Fruit fly (Drosophila melanogaster): ENCODE data around the gene eEF1gamma.

dm6 chr3R:29216484-29216863, 3.5 kb upstream of the eEF1gamma start:
- TF ChIP-seq Myc (optimal IDR thresholded peaks at IDR 0.05) (no peak), insv (optimal IDR thresholded peaks at IDR 0.05) (no peak)
